Fruit fly (Drosophila melanogaster): ENCODE data around the gene CG3698.

Gene CG3698

DNA sequence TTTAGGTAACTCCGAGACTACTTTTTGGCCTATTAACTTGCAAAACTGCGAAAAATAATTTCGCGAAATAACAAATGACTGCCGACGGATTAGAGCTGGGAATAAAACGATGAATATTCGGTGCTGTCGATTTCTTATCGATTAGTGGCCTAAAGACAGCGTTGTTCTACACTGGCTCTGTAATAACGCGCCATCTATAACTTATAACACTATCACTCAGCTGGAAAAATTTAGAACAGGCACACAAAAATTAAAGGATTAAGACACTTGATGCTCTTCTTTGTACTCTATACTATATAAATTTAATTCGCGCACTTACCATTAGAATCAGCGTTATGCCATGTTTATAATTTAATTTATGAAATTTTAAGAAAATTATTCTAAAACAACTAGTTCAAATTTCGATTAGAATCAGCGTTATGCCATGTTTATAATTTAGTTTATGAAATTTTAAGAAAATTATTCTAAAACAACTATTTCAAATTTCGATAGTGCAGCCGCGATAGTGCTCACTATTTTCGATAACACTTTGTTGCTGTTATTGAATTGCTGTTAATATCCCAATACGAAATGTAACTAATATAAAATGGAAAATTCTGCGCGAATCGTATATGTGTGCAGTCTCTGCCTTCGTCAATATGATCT is 43.4 kb upstream of the CG3698 start, which contains the start of the genes CSN3 and CG11456 (continued):
- TF ChIP-seq CG10462 (GFP tag; optimal IDR thresholded peaks at IDR 0.05) = no peak
- TF ChIP-seq chn (GFP tag; optimal IDR thresholded peaks at IDR 0.05) = peak; percentile 47
- peak; percentile 59 for TF ChIP-seq zfh2 (GFP tag; optimal IDR thresholded peaks at IDR 0.05)
- peak; percentile 65 for TF ChIP-seq HmgZ (tag; optimal IDR thresholded peaks at IDR 0.05)
- no peak for TF ChIP-seq Lpt (GFP tag; optimal IDR thresholded peaks at IDR 0.05)
- no peak for TF ChIP-seq pb (GFP tag; optimal IDR thresholded peaks at IDR 0.05)
- TF ChIP-seq mam (GFP tag; optimal IDR thresholded peaks at IDR 0.05) = peak; percentile 76
- TF ChIP-seq CG12659 (GFP tag; optimal IDR thresholded peaks at IDR 0.05) = peak; percentile 79
- 0 out of 2 replicates have a peak, but pooled peaks have one; percentile 27 for TF ChIP-seq sisA (GFP tag; IDR thresholded peaks at IDR 0.05)
- no peak for TF ChIP-seq corto (GFP tag; optimal IDR thresholded peaks at IDR 0.05)
- no peak for TF ChIP-seq Deaf1 (tag; optimal IDR thresholded peaks at IDR 0.05)
- no peak; the same call in 2 of the 3 replicates for TF ChIP-seq dysf (GFP tag; IDR thresholded peaks at IDR 0.05)
- TF ChIP-seq Dad (GFP tag; optimal IDR thresholded peaks at IDR 0.05) = peak; percentile 32
- peak; percentile 29; the same call in 1 of the 2 replicates for TF ChIP-seq CG14014 (GFP tag; IDR thresholded peaks at IDR 0.05)
- TF ChIP-seq exex (tag; optimal IDR thresholded peaks at IDR 0.05) = no peak
- TF ChIP-seq tll (GFP tag; optimal IDR thresholded peaks at IDR 0.05) = no peak
- no peak for TF ChIP-seq CG13424 (tag; optimal IDR thresholded peaks at IDR 0.05)
- TF ChIP-seq pfk (GFP tag; optimal IDR thresholded peaks at IDR 0.05) = no peak
- peak; percentile 74 for TF ChIP-seq CG2120 (GFP tag; optimal IDR thresholded peaks at IDR 0.05)
- TF ChIP-seq dpn (GFP tag; optimal IDR thresholded peaks at IDR 0.05) = peak; percentile 61 to 64
- TF ChIP-seq CG10209 (GFP tag; optimal IDR thresholded peaks at IDR 0.05) = no peak
- TF ChIP-seq Sin3A (optimal IDR thresholded peaks at IDR 0.05) = peak; percentile 36
- peak; percentile 50; the same call in 1 of the 2 replicates for TF ChIP-seq ato (GFP tag; IDR thresholded peaks at IDR 0.05; ENCODE audit: partially characterized antibody)
- TF ChIP-seq CG2202 (tag; optimal IDR thresholded peaks at IDR 0.05) = no peak
- TF ChIP-seq insv (GFP tag; optimal IDR thresholded peaks at IDR 0.05) = peak in 1 of 2 experiments; percentile 7
- no peak for TF ChIP-seq CG3163 (GFP tag; optimal IDR thresholded peaks at IDR 0.05)
- no peak for TF ChIP-seq ash1 (GFP tag; optimal IDR thresholded peaks at IDR 0.05)
- no peak for TF ChIP-seq GATAe (GFP tag; conservative IDR thresholded peaks at IDR 0.05)
- TF ChIP-seq so (GFP tag; IDR thresholded peaks at IDR 0.05) = no peak
- TF ChIP-seq CG9727 (GFP tag; optimal IDR thresholded peaks at IDR 0.05) = peak; percentile 4
- peak; percentile 69 for TF ChIP-seq tna (GFP tag; IDR thresholded peaks at IDR 0.05; ENCODE audit: partially characterized antibody)
- TF ChIP-seq pzg (GFP tag; optimal IDR thresholded peaks at IDR 0.05) = peak; percentile 86
- TF ChIP-seq CG11398 (GFP tag; optimal IDR thresholded peaks at IDR 0.05) = no peak
- TF ChIP-seq CG1529 (GFP tag; optimal IDR thresholded peaks at IDR 0.05) = no peak
- TF ChIP-seq Dip3 (GFP tag; optimal IDR thresholded peaks at IDR 0.05) = peak; percentile 30
- TF ChIP-seq CG1233 (GFP tag; optimal IDR thresholded peaks at IDR 0.05) = no peak
- peak; percentile 14 for TF ChIP-seq Side (GFP tag; optimal IDR thresholded peaks at IDR 0.05)
- TF ChIP-seq CG8944 (GFP tag; optimal IDR thresholded peaks at IDR 0.05) = peak; percentile 28
- no peak for TF ChIP-seq CG10565 (GFP tag; optimal IDR thresholded peaks at IDR 0.05)
- TF ChIP-seq CG12744 (GFP tag; optimal IDR thresholded peaks at IDR 0.05) = no peak
- no peak for TF ChIP-seq Usf (GFP tag; optimal IDR thresholded peaks at IDR 0.05)
- TF ChIP-seq ind (GFP tag; optimal IDR thresholded peaks at IDR 0.05) = peak; percentile 56
- TF ChIP-seq CG4617 (GFP tag; optimal IDR thresholded peaks at IDR 0.05; ENCODE audit: borderline replicate concordance) = peak; percentile 58
- TF ChIP-seq CG2875 (GFP tag; optimal IDR thresholded peaks at IDR 0.05) = no peak
- TF ChIP-seq Sox100B (GFP tag; optimal IDR thresholded peaks at IDR 0.05) = no peak
- TF ChIP-seq HmgD (GFP tag; optimal IDR thresholded peaks at IDR 0.05) = peak; percentile 17
- TF ChIP-seq HLH3B (GFP tag; IDR thresholded peaks at IDR 0.05) = no peak
- TF ChIP-seq CG13296 (GFP tag; optimal IDR thresholded peaks at IDR 0.05) = no peak
- no peak for TF ChIP-seq otp (GFP tag; IDR thresholded peaks at IDR 0.05)
- TF ChIP-seq esg (GFP tag; conservative IDR thresholded peaks at IDR 0.05) = no peak

All from whole organism, embryonic.